Fruit fly (Drosophila melanogaster): ENCODE data around the gene CG14566.

Gene CG14566

DNA sequence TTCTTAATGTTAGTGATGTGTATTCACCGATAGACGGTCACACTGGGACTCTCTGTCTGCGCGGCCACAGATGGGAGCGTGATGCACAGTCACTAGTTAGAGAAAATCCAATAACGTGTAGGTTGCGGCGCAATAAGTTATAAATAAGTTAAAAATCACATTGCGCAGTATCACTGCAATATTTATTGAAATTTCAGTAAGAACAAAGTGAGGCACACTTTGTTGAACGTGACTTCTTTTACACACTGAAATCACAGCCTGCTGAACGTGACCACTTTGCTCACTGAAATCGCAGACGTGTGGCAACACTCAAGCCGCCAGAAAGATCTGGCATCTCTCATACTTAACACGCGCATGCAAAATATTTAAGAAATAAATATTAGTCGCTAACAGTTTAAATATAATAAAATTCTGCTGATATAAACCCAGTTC lies 11.5 kb downstream of the CG14566 start, which contains the start of the genes CG11247 and Polr2H (continued):
- TF ChIP-seq HLH3B (GFP tag; IDR thresholded peaks at IDR 0.05) (peak; percentile 86), CG7372 (GFP tag; IDR thresholded peaks at IDR 0.05) (peak; percentile 93), CoRest (tag; optimal IDR thresholded peaks at IDR 0.05) (peak; percentile 93), CG2889 (GFP tag; IDR thresholded peaks at IDR 0.05) (peak; percentile 92), pita (GFP tag; optimal IDR thresholded peaks at IDR 0.05) (no peak), Atf-2 (GFP tag; optimal IDR thresholded peaks at IDR 0.05) (peak; percentile 90), ac (GFP tag; optimal IDR thresholded peaks at IDR 0.05) (no peak), Dfd (GFP tag; optimal IDR thresholded peaks at IDR 0.05) (no peak), eyg (GFP tag; optimal IDR thresholded peaks at IDR 0.05) (peak; percentile 89), row (GFP tag; IDR thresholded peaks at IDR 0.05) (peak; percentile 99), Vsx1 (GFP tag; optimal IDR thresholded peaks at IDR 0.05) (peak; percentile 31), Xbp1 (GFP tag; optimal IDR thresholded peaks at IDR 0.05) (peak; percentile 97), mam (GFP tag; optimal IDR thresholded peaks at IDR 0.05) (peak; percentile 98), bcd (GFP tag; optimal IDR thresholded peaks at IDR 0.05) (peak; percentile 91), zf30C (GFP tag; optimal IDR thresholded peaks at IDR 0.05) (no peak), Kr (GFP tag; optimal IDR thresholded peaks at IDR 0.05) (no peak), CG17361 (GFP tag; IDR thresholded peaks at IDR 0.05) (peak; percentile 93), Nf-YB (GFP tag; optimal IDR thresholded peaks at IDR 0.05) (peak; percentile 52), tin (GFP tag; optimal IDR thresholded peaks at IDR 0.05) (peak; percentile 94), MBD-R2 (GFP tag; IDR thresholded peaks at IDR 0.05) (peak; percentile 94), CG6683 (GFP tag; optimal IDR thresholded peaks at IDR 0.05) (no peak), Max (GFP tag; optimal IDR thresholded peaks at IDR 0.05) (peak; percentile 93), h (optimal IDR thresholded peaks at IDR 0.05) (no peak), nmo (GFP tag; optimal IDR thresholded peaks at IDR 0.05) (peak; percentile 95), CG14965 (GFP tag; optimal IDR thresholded peaks at IDR 0.05; ENCODE audit: borderline replicate concordance) (peak; percentile 42), CG17802 (tag; optimal IDR thresholded peaks at IDR 0.05) (peak; percentile 86), Dip3 (GFP tag; optimal IDR thresholded peaks at IDR 0.05) (peak; percentile 96), CG31388 (GFP tag; optimal IDR thresholded peaks at IDR 0.05) (peak; percentile 71), CG11247 (GFP tag; IDR thresholded peaks at IDR 0.05) (peak; percentile 97), CG11504 (tag; optimal IDR thresholded peaks at IDR 0.05) (peak; percentile 85), croc (GFP tag; conservative IDR thresholded peaks at IDR 0.05) (peak; percentile 90), phol (tag; optimal IDR thresholded peaks at IDR 0.05) (peak; percentile 94), CG11456 (GFP tag; IDR thresholded peaks at IDR 0.05) (peak; percentile 94), bigmax (GFP tag; optimal IDR thresholded peaks at IDR 0.05) (no peak), CG7963 (GFP tag; IDR thresholded peaks at IDR 0.05; ENCODE audit: partially characterized antibody) (peak; percentile 25; the same call in 1 of the 3 replicates), CG1529 (GFP tag; optimal IDR thresholded peaks at IDR 0.05) (peak; percentile 60), CG11560 (tag; IDR thresholded peaks at IDR 0.05) (peak; percentile 82), dati (GFP tag; IDR thresholded peaks at IDR 0.05) (peak; percentile 64; the same call in 1 of the 2 replicates), Adf1 (GFP tag; IDR thresholded peaks at IDR 0.05) (peak; percentile 67), CG3163 (GFP tag; optimal IDR thresholded peaks at IDR 0.05) (peak; percentile 80), CG10267 (tag; optimal IDR thresholded peaks at IDR 0.05) (peak; percentile 88), CG13894 (tag; optimal IDR thresholded peaks at IDR 0.05) (no peak), wek (GFP tag; optimal IDR thresholded peaks at IDR 0.05) (peak; percentile 49), ap (GFP tag; IDR thresholded peaks at IDR 0.05) (peak; percentile 77), CG16813 (GFP tag; IDR thresholded peaks at IDR 0.05; ENCODE audit: partially characterized antibody) (peak; percentile 86), CG3995 (GFP tag; optimal IDR thresholded peaks at IDR 0.05) (peak; percentile 100), CG9609 (GFP tag; optimal IDR thresholded peaks at IDR 0.05) (peak; percentile 97), CG2202 (tag; optimal IDR thresholded peaks at IDR 0.05) (peak; percentile 53), NK7.1 (GFP tag; optimal IDR thresholded peaks at IDR 0.05) (peak; percentile 72), kay (GFP tag; optimal IDR thresholded peaks at IDR 0.05) (peak; percentile 72), Bgb (GFP tag; IDR thresholded peaks at IDR 0.05; ENCODE audit: partially characterized antibody) (peak; percentile 67)
